Fruit fly (Drosophila melanogaster): ENCODE results near the gene CG17803.
A peak's percentile ranks its signal among the peaks of the same experiment; 100 is the strongest.

dm6 chr3R:17789937-17790336, 11.4 kb downstream of the CG17803 start:
- TF ChIP-seq Sox102F (GFP tag; optimal IDR thresholded peaks at IDR 0.05) (no peak), CG6854 (GFP tag; optimal IDR thresholded peaks at IDR 0.05) (no peak), CG31627 (GFP tag; optimal IDR thresholded peaks at IDR 0.05) (no peak), Eip75B (GFP tag; optimal IDR thresholded peaks at IDR 0.05) (peak; percentile 4), Hr39 (GFP tag; optimal IDR thresholded peaks at IDR 0.05) (no peak), topi (GFP tag; optimal IDR thresholded peaks at IDR 0.05) (no peak), CG11294 (GFP tag; IDR thresholded peaks at IDR 0.05) (no peak)

All from whole organism, prepupa.